Worm (Caenorhabditis elegans) whole organism, midembryonic: ENCODE measurements around the gene F21D12.2.

ENCODE experiments used
- T22C8.4 ChIP-seq: fragments of 200-800 bp; sonication (Bioruptor generic); IDR thresholded peaks from 2 replicates; pipeline ENCODE4 v1.3.6; 2022; ENCODE audit warnings: missing genetic modification characterization, missing compliant biosample characterization
- cog-1 ChIP-seq: sonication (generic microtip); optimal IDR thresholded peaks from 2 replicates; lab custom pipeline; 2016; ENCODE audit warnings: missing genetic modification characterization, missing compliant biosample characterization
- flt-1 ChIP-seq: fragments of 200-800 bp; sonication (Bioruptor generic); IDR thresholded peaks from 2 replicates; pipeline ENCODE4 v1.3.6; 2022; ENCODE audit warnings: missing genetic modification characterization, missing compliant biosample characterization
- klf-2 ChIP-seq: fragments of 200-800 bp; sonication (Bioruptor generic); conservative IDR thresholded peaks from 2 replicates; pipeline ENCODE4 v1.3.6; 2022; ENCODE audit warnings: missing genetic modification reagents, missing genetic modification characterization, missing compliant biosample characterization
- med-1 ChIP-seq: sonication (generic microtip); optimal IDR thresholded peaks from 2 replicates; lab custom pipeline; 2017; ENCODE audit warnings: missing genetic modification characterization, mild to moderate bottlenecking, missing compliant biosample characterization, antibody characterized with exemption, missing genetic modification reagents; ENCODE audit not compliant: insufficient read depth
- ref-1 ChIP-seq: fragments of 200-800 bp; sonication (Bioruptor generic); conservative IDR thresholded peaks from 2 replicates; pipeline ENCODE4 v1.3.6; 2022; ENCODE audit warnings: missing genetic modification reagents, missing genetic modification characterization, missing compliant biosample characterization
- tab-1 ChIP-seq: fragments of 200-800 bp; sonication (Bioruptor generic); IDR thresholded peaks from 2 replicates; pipeline ENCODE4 v1.3.6; 2022; ENCODE audit warnings: missing genetic modification characterization, missing compliant biosample characterization
- ztf-23 ChIP-seq: fragments of 200-800 bp; sonication (Bioruptor generic); IDR thresholded peaks from 2 replicates; pipeline ENCODE4 v1.3.6; 2022; ENCODE audit warnings: missing genetic modification reagents, missing genetic modification characterization, missing compliant biosample characterization
- ztf-29 ChIP-seq: fragments of 200-800 bp; sonication (Bioruptor generic); IDR thresholded peaks from 2 replicates; pipeline ENCODE4 v1.3.6; 2022; ENCODE audit warnings: missing genetic modification reagents, missing genetic modification characterization, missing compliant biosample characterization

Gene F21D12.2

ce11 chrII:7289923-7290476 lies 27.6 kb upstream of the F21D12.2 start, which contains the start of gene C30G12.2:
TSS of gene C30G12.2 (plus strand) at chrII:7290426.
- TF ChIP-seq ztf-23 (GFP tag; lab: Robert Waterston, UW), result no peak
- TF ChIP-seq ref-1, result no peak
- TF ChIP-seq klf-2 (GFP tag; lab: Robert Waterston, UW), result no peak
- TF ChIP-seq tab-1 (GFP tag; lab: Robert Waterston, UW), result no peak
- no peak for TF ChIP-seq cog-1 (tag; lab: Kevin White, UChicago)

ce11 chrII:7295917-7296316 lies 21.7 kb upstream of the F21D12.2 start, which contains the start of gene C30G12.6:
TSS of gene C30G12.6 (minus strand) at chrII:7296017.
- TF ChIP-seq ztf-23 (GFP tag; lab: Robert Waterston, UW), result no peak
- TF ChIP-seq cog-1 (tag; lab: Kevin White, UChicago), result no peak
- no peak for TF ChIP-seq T22C8.4
- TF ChIP-seq med-1 (GFP tag; lab: Kevin White, UChicago), result no peak
- no peak for TF ChIP-seq ztf-29 (GFP tag; lab: Robert Waterston, UW)
- TF ChIP-seq ref-1, result no peak
- no peak for TF ChIP-seq klf-2 (GFP tag; lab: Robert Waterston, UW)
- TF ChIP-seq flt-1 (GFP tag; lab: Robert Waterston, UW), result no peak
- no peak for TF ChIP-seq tab-1 (GFP tag; lab: Robert Waterston, UW)

ce11 chrII:7298197-7298682 lies 19.3 kb upstream of the F21D12.2 start, which contains the start of gene puf-8:
TSS of gene puf-8 (minus strand) at chrII:7298247.
- TF ChIP-seq med-1 (GFP tag; lab: Kevin White, UChicago), result no peak
- TF ChIP-seq ref-1, result no peak
- TF ChIP-seq ztf-23 (GFP tag; lab: Robert Waterston, UW), result no peak
- TF ChIP-seq ztf-29 (GFP tag; lab: Robert Waterston, UW), result no peak
- TF ChIP-seq klf-2 (GFP tag; lab: Robert Waterston, UW), result no peak
- no peak for TF ChIP-seq cog-1 (tag; lab: Kevin White, UChicago)
- no peak for TF ChIP-seq tab-1 (GFP tag; lab: Robert Waterston, UW)
- TF ChIP-seq flt-1 (GFP tag; lab: Robert Waterston, UW), result no peak
- TF ChIP-seq T22C8.4, result no peak

ce11 chrII:7299042-7299441 lies 18.5 kb upstream of the F21D12.2 start, which contains the start of gene C30G12.1:
TSS of gene C30G12.1 (plus strand) at chrII:7299342.
- TF ChIP-seq klf-2 (GFP tag; lab: Robert Waterston, UW) (no peak), cog-1 (tag; lab: Kevin White, UChicago) (no peak), T22C8.4 (no peak), ref-1 (no peak), med-1 (GFP tag; lab: Kevin White, UChicago) (no peak), ztf-23 (GFP tag; lab: Robert Waterston, UW) (no peak), tab-1 (GFP tag; lab: Robert Waterston, UW) (no peak), ztf-29 (GFP tag; lab: Robert Waterston, UW) (no peak)

ce11 chrII:7301670-7302151 lies 15.9 kb upstream of the F21D12.2 start, which contains the start of gene cul-4:
TSS of gene cul-4 (plus strand) at chrII:7302101.
- no peak for TF ChIP-seq flt-1 (GFP tag; lab: Robert Waterston, UW)
- no peak for TF ChIP-seq ztf-29 (GFP tag; lab: Robert Waterston, UW)
- no peak for TF ChIP-seq tab-1 (GFP tag; lab: Robert Waterston, UW)
- no peak for TF ChIP-seq cog-1 (tag; lab: Kevin White, UChicago)
- no peak for TF ChIP-seq ztf-23 (GFP tag; lab: Robert Waterston, UW)
- no peak for TF ChIP-seq med-1 (GFP tag; lab: Kevin White, UChicago)
- no peak for TF ChIP-seq klf-2 (GFP tag; lab: Robert Waterston, UW)
- TF ChIP-seq T22C8.4, result no peak
- no peak for TF ChIP-seq ref-1

- TF ChIP-seq ztf-23 (GFP tag; lab: Robert Waterston, UW), result no peak
- TF ChIP-seq ref-1, result no peak
- TF ChIP-seq tab-1 (GFP tag; lab: Robert Waterston, UW), result no peak
- TF ChIP-seq klf-2 (GFP tag; lab: Robert Waterston, UW), result no peak
- TF ChIP-seq flt-1 (GFP tag; lab: Robert Waterston, UW), result no peak
- no peak for TF ChIP-seq T22C8.4
- TF ChIP-seq med-1 (GFP tag; lab: Kevin White, UChicago), result no peak
- no peak for TF ChIP-seq ztf-29 (GFP tag; lab: Robert Waterston, UW)
- no peak for TF ChIP-seq cog-1 (tag; lab: Kevin White, UChicago)
Measured at ce11 chrII:7305558-7305957, 12.0 kb upstream of the F21D12.2 start, which contains the start of gene brf-1. TSS of gene brf-1 (plus strand) at chrII:7305858.

- no peak for TF ChIP-seq ref-1
- no peak for TF ChIP-seq tab-1 (GFP tag; lab: Robert Waterston, UW)
- TF ChIP-seq cog-1 (tag; lab: Kevin White, UChicago), result no peak
- TF ChIP-seq klf-2 (GFP tag; lab: Robert Waterston, UW), result no peak
- no peak for TF ChIP-seq flt-1 (GFP tag; lab: Robert Waterston, UW)
- no peak for TF ChIP-seq T22C8.4
- TF ChIP-seq med-1 (GFP tag; lab: Kevin White, UChicago), result no peak
Measured at ce11 chrII:7310023-7310422, 7.5 kb upstream of the F21D12.2 start, which contains the start of the genes F45E12.5 and cnep-1. TSS of gene F45E12.5 (minus strand) at chrII:7310115. TSS of gene cnep-1 (plus strand) at chrII:7310348.

- TF ChIP-seq tab-1 (GFP tag; lab: Robert Waterston, UW), result no peak
- TF ChIP-seq klf-2 (GFP tag; lab: Robert Waterston, UW), result no peak
- TF ChIP-seq ztf-23 (GFP tag; lab: Robert Waterston, UW), result no peak
- no peak for TF ChIP-seq flt-1 (GFP tag; lab: Robert Waterston, UW)
- no peak for TF ChIP-seq ref-1
- TF ChIP-seq T22C8.4, result no peak
- no peak for TF ChIP-seq med-1 (GFP tag; lab: Kevin White, UChicago)
- no peak for TF ChIP-seq ztf-29 (GFP tag; lab: Robert Waterston, UW)
- no peak for TF ChIP-seq cog-1 (tag; lab: Kevin White, UChicago)
Measured at ce11 chrII:7314083-7314482, 3.5 kb upstream of the F21D12.2 start, which contains the start of gene F45E12.6. TSS of gene F45E12.6 (minus strand) at chrII:7314183.

- TF ChIP-seq ztf-29 (GFP tag; lab: Robert Waterston, UW), result no peak
- no peak for TF ChIP-seq cog-1 (tag; lab: Kevin White, UChicago)
- TF ChIP-seq ztf-23 (GFP tag; lab: Robert Waterston, UW), result no peak
- TF ChIP-seq med-1 (GFP tag; lab: Kevin White, UChicago), result no peak
- TF ChIP-seq ref-1, result no peak
- no peak for TF ChIP-seq T22C8.4
- no peak for TF ChIP-seq flt-1 (GFP tag; lab: Robert Waterston, UW)
Measured at ce11 chrII:7319471-7319870, 1.9 kb downstream of the F21D12.2 start.
